Fruit fly (Drosophila melanogaster) whole organism, adult: ENCODE data around the gene CG31528.

Experiments used
- CG11617 ChIP-seq: fragments of 200-800 bp; sonication (Bioruptor generic); optimal IDR thresholded peaks from 2 replicates; lab custom pipeline; 2017; ENCODE audit warnings: mild to moderate bottlenecking, missing biosample characterization, missing genetic modification reagents, missing genetic modification characterization
- CG12768 ChIP-seq: fragments of 200-800 bp; sonication (Bioruptor generic); optimal IDR thresholded peaks from 2 replicates; lab custom pipeline; 2017; ENCODE audit warnings: missing biosample characterization, missing genetic modification characterization, mild to moderate bottlenecking, moderate library complexity, missing genetic modification reagents
- CG14711 ChIP-seq: fragments of 200-800 bp; sonication (Bioruptor generic); optimal IDR thresholded peaks from 2 replicates; lab custom pipeline; 2018; ENCODE audit warnings: missing biosample characterization, mild to moderate bottlenecking, missing genetic modification characterization, moderate library complexity
- CG1620 ChIP-seq: fragments of 200-800 bp; sonication (Bioruptor generic); optimal IDR thresholded peaks from 2 replicates; lab custom pipeline; 2016; ENCODE audit warnings: missing biosample characterization, missing genetic modification characterization
- CG5204 ChIP-seq: fragments of 200-800 bp; sonication (Bioruptor generic); optimal IDR thresholded peaks from 2 replicates; lab custom pipeline; 2016; ENCODE audit warnings: missing biosample characterization, missing genetic modification characterization
- CG7045 ChIP-seq: fragments of 200-800 bp; sonication (Bioruptor generic); optimal IDR thresholded peaks from 2 replicates; lab custom pipeline; 2017; ENCODE audit warnings: missing biosample characterization, mild to moderate bottlenecking, missing genetic modification characterization
- CG7101 ChIP-seq: fragments of 200-800 bp; sonication (Bioruptor generic); optimal IDR thresholded peaks from 2 replicates; lab custom pipeline; 2018; ENCODE audit warnings: missing biosample characterization, mild to moderate bottlenecking, missing genetic modification characterization, moderate library complexity
- Clk ChIP-seq: fragments of 200-800 bp; sonication (Bioruptor generic); optimal IDR thresholded peaks from 2 replicates; lab custom pipeline; 2017; ENCODE audit warnings: missing biosample characterization, missing genetic modification characterization
- Crg-1 ChIP-seq: fragments of 200-800 bp; sonication (Bioruptor generic); optimal IDR thresholded peaks from 2 replicates; lab custom pipeline; 2016; ENCODE audit warnings: missing biosample characterization, missing genetic modification characterization
- Mnt ChIP-seq: fragments of 200-800 bp; sonication (Bioruptor generic); optimal IDR thresholded peaks from 2 replicates; lab custom pipeline; 2016; ENCODE audit warnings: missing biosample characterization, mild to moderate bottlenecking, missing genetic modification characterization
- bab1 ChIP-seq: fragments of 200-800 bp; sonication (Bioruptor generic); optimal IDR thresholded peaks from 3 replicates; lab custom pipeline; 2019; ENCODE audit warnings: missing biosample characterization, mild to moderate bottlenecking, missing genetic modification characterization, moderate library complexity
- cic ChIP-seq: fragments of 200-800 bp; sonication (Bioruptor generic); optimal IDR thresholded peaks from 2 replicates; lab custom pipeline; 2017; ENCODE audit warnings: missing biosample characterization, mild to moderate bottlenecking, missing genetic modification characterization, moderate library complexity
- cnc ChIP-seq, 2 experiments: fragments of >200 bp; optimal IDR thresholded peaks; 2 replicates each; lab custom pipeline; 2017
- kay ChIP-seq: fragments of 200-800 bp; sonication (Bioruptor generic); peaks from one replicate; lab custom pipeline; 2016; ENCODE audit warnings: missing biosample characterization, missing genetic modification characterization, borderline replicate concordance
- ovo ChIP-seq: fragments of 200-800 bp; sonication (Bioruptor generic); optimal IDR thresholded peaks from 2 replicates; lab custom pipeline; 2016; ENCODE audit warnings: missing biosample characterization, missing genetic modification characterization
- tj ChIP-seq: fragments of 200-800 bp; sonication (Bioruptor generic); optimal IDR thresholded peaks from 3 replicates; lab custom pipeline; 2017; ENCODE audit warnings: missing biosample characterization, mild to moderate bottlenecking, missing genetic modification characterization, moderate library complexity
- toe ChIP-seq: fragments of 200-800 bp; sonication (Bioruptor generic); optimal IDR thresholded peaks from 2 replicates; lab custom pipeline; 2016; ENCODE audit warnings: missing biosample characterization, missing genetic modification characterization

CG31528 gene

dm6 chr3R:4457625-4458024, 41.4 kb downstream of the CG31528 start:
- no peak for TF ChIP-seq Clk (GFP tag; lab: Kevin White, UChicago)
- TF ChIP-seq bab1 (GFP tag; lab: Kevin White, UChicago), result no peak
- TF ChIP-seq CG11617, result no peak
- TF ChIP-seq CG7045 (GFP tag; lab: Kevin White, UChicago), result no peak
- TF ChIP-seq CG14711 (tag; lab: Kevin White, UChicago), result no peak
- TF ChIP-seq Crg-1, result no peak
- no peak for TF ChIP-seq cic (GFP tag; lab: Kevin White, UChicago)
- TF ChIP-seq CG7101 (tag; lab: Kevin White, UChicago), result no peak
- no peak for TF ChIP-seq toe (GFP tag; lab: Kevin White, UChicago)
- TF ChIP-seq cnc (optimal IDR thresholded peaks at IDR 0.05; lab: Kevin White, UChicago), result no peak
- no peak for TF ChIP-seq kay
- TF ChIP-seq Mnt (GFP tag; lab: Kevin White, UChicago), result no peak

dm6 chr3R:4458272-4458671, 42.0 kb downstream of the CG31528 start:
- TF ChIP-seq tj (GFP tag; lab: Kevin White, UChicago) (no peak), Mnt (GFP tag; lab: Kevin White, UChicago) (no peak), bab1 (GFP tag; lab: Kevin White, UChicago) (no peak), CG12768 (GFP tag; lab: Kevin White, UChicago) (no peak), ovo (GFP tag; lab: Kevin White, UChicago) (no peak), CG5204 (GFP tag; lab: Kevin White, UChicago) (no peak), CG1620 (GFP tag; lab: Kevin White, UChicago) (no peak), kay (no peak), cnc (optimal IDR thresholded peaks at IDR 0.05; lab: Kevin White, UChicago) (no peak)

dm6 chr3R:4462783-4463182, 46.5 kb downstream of the CG31528 start, which contains the start of gene CG31522:
Gene CG31522 (minus strand): TSS chr3R:4462883.
- TF ChIP-seq bab1 (GFP tag; lab: Kevin White, UChicago) (no peak), cic (GFP tag; lab: Kevin White, UChicago) (no peak), CG7101 (tag; lab: Kevin White, UChicago) (no peak), CG12768 (GFP tag; lab: Kevin White, UChicago) (no peak), Clk (GFP tag; lab: Kevin White, UChicago) (no peak)

dm6 chr3R:4466894-4467293, 50.7 kb downstream of the CG31528 start:
- TF ChIP-seq kay (no peak), toe (GFP tag; lab: Kevin White, UChicago) (no peak), bab1 (GFP tag; lab: Kevin White, UChicago) (no peak), CG1620 (GFP tag; lab: Kevin White, UChicago) (no peak), CG11617 (no peak), CG5204 (GFP tag; lab: Kevin White, UChicago) (no peak)
